Worm (Caenorhabditis elegans): ENCODE measurements around the gene zip-9.

zip-9 gene

ce11 chrV:10894601-10895000, 47.7 kb upstream of the zip-9 start, which contains the start of the genes F32D8.14 and F32D8.5 (continued):
- TF ChIP-seq ceh-79 (tag; optimal IDR thresholded peaks at IDR 0.05) (no peak), snpc-3.4 (tag; optimal IDR thresholded peaks at IDR 0.05) (peak; percentile 70), F37B4.10 (GFP tag; IDR thresholded peaks at IDR 0.05) (no peak), nhr-90 (tag; optimal IDR thresholded peaks at IDR 0.05) (no peak), mxl-1 (tag; optimal IDR thresholded peaks at IDR 0.05) (no peak), hmg-20 (GFP tag; IDR thresholded peaks at IDR 0.05) (no peak), akir-1 (GFP tag; optimal IDR thresholded peaks at IDR 0.05) (no peak), Y79H2A.3 (GFP tag; conservative IDR thresholded peaks at IDR 0.05) (no peak), F49E8.2 (tag; optimal IDR thresholded peaks at IDR 0.05; ENCODE audit: insufficient read depth) (no peak), atf-7 (tag; optimal IDR thresholded peaks at IDR 0.05) (no peak), ama-1 (optimal IDR thresholded peaks at IDR 0.05) (no peak), ama-1 (GFP tag; optimal IDR thresholded peaks at IDR 0.05) (no peak), aptf-2 (GFP tag; conservative IDR thresholded peaks at IDR 0.05) (0 out of 2 replicates have a peak, but pooled peaks have one; percentile 9), cebp-1 (GFP tag; IDR thresholded peaks at IDR 0.05) (no peak), cebp-1 (tag; optimal IDR thresholded peaks at IDR 0.05) (peak; percentile 56), lsl-1 (GFP tag; optimal IDR thresholded peaks at IDR 0.05) (peak; percentile 30), nhr-179 (tag; optimal IDR thresholded peaks at IDR 0.05) (no peak), F57C9.4 (tag; optimal IDR thresholded peaks at IDR 0.05) (no peak), dpl-1 (GFP tag; optimal IDR thresholded peaks at IDR 0.05) (no peak), die-1 (tag; optimal IDR thresholded peaks at IDR 0.05) (no peak), ZK185.1 (tag; optimal IDR thresholded peaks at IDR 0.05; ENCODE audit: poor library complexity, severe bottlenecking) (peak; percentile 85), sptf-2 (GFP tag; optimal IDR thresholded peaks at IDR 0.05) (no peak), sea-2 (GFP tag; IDR thresholded peaks at IDR 0.05) (no peak), madf-10 (tag; optimal IDR thresholded peaks at IDR 0.05) (peak; percentile 35), egl-18 (GFP tag; IDR thresholded peaks at IDR 0.05) (no peak), ceh-100 (GFP tag; IDR thresholded peaks at IDR 0.05) (no peak), Y53F4B.3 (GFP tag; IDR thresholded peaks at IDR 0.05) (no peak), hmg-1.2 (GFP tag; IDR thresholded peaks at IDR 0.05) (peak; percentile 48; the same call in 1 of the 2 replicates), Y56A3A.18 (GFP tag; IDR thresholded peaks at IDR 0.05) (0 out of 2 replicates have a peak, but pooled peaks have one; percentile 38), nfya-2 (GFP tag; IDR thresholded peaks at IDR 0.05) (no peak), let-607 (tag; optimal IDR thresholded peaks at IDR 0.05) (peak; percentile 77 to 93), B0261.1 (tag; optimal IDR thresholded peaks at IDR 0.05) (no peak), sdz-38 (tag; optimal IDR thresholded peaks at IDR 0.05) (no peak), tlf-1 (GFP tag; optimal IDR thresholded peaks at IDR 0.05) (no peak), attf-6 (GFP tag; IDR thresholded peaks at IDR 0.05) (no peak), ztf-3 (GFP tag; optimal IDR thresholded peaks at IDR 0.05) (no peak), rpc-1 (optimal IDR thresholded peaks at IDR 0.05) (no peak), rpc-1 (tag; optimal IDR thresholded peaks at IDR 0.05) (no peak), Y67H2A.10 (GFP tag; conservative IDR thresholded peaks at IDR 0.05) (no peak), nfya-1 (tag; optimal IDR thresholded peaks at IDR 0.05; ENCODE audit: borderline replicate concordance, insufficient read depth) (no peak), lin-26 (GFP tag; IDR thresholded peaks at IDR 0.05) (no peak), ccch-3 (GFP tag; optimal IDR thresholded peaks at IDR 0.05) (peak; percentile 8), ztf-25 (GFP tag; IDR thresholded peaks at IDR 0.05) (0 out of 2 replicates have a peak, but pooled peaks have one; percentile 17), hrde-1 (tag; optimal IDR thresholded peaks at IDR 0.05; ENCODE audit: borderline replicate concordance) (no peak), T07F8.4 (tag; optimal IDR thresholded peaks at IDR 0.05) (peak; percentile 5), nhr-80 (tag; optimal IDR thresholded peaks at IDR 0.05) (peak; percentile 32), efl-1 (GFP tag; optimal IDR thresholded peaks at IDR 0.05) (peak; percentile 43), B0019.2 (GFP tag; conservative IDR thresholded peaks at IDR 0.05) (no peak), ztf-6 (GFP tag; IDR thresholded peaks at IDR 0.05) (no peak), nhr-27 (tag; optimal IDR thresholded peaks at IDR 0.05) (no peak)

Data from whole organism, young adult.